Worm (Caenorhabditis elegans) whole organism, young adult: ENCODE data around the gene W04E12.3.
"Not testable (repeated sequence)": the region's sequence is repeated elsewhere in the genome, so short reads cannot be mapped to it uniquely, and the experiment has no call there.

Source experiments
- B0336.3 ChIP-seq: fragments of 200-800 bp; sonication (Bioruptor generic); IDR thresholded peaks from 2 replicates; pipeline ENCODE4 v1.3.6; 2022; ENCODE audit warnings: missing genetic modification characterization, missing compliant biosample characterization
- D2030.7 ChIP-seq: fragments of 200-800 bp; sonication (Bioruptor generic); IDR thresholded peaks from 2 replicates; pipeline ENCODE4 v1.3.6; 2022; ENCODE audit warnings: missing genetic modification reagents, missing genetic modification characterization, missing compliant biosample characterization
- F33H1.4 ChIP-seq: fragments of 200-800 bp; sonication (Bioruptor generic); IDR thresholded peaks from 2 replicates; pipeline ENCODE4 v1.3.6; 2022; ENCODE audit warnings: missing genetic modification reagents, missing genetic modification characterization, missing compliant biosample characterization
- F49E8.2 ChIP-seq: sonication (generic microtip); optimal IDR thresholded peaks from 3 replicates; lab custom pipeline; 2017; ENCODE audit warnings: missing genetic modification characterization, mild to moderate bottlenecking, missing compliant biosample characterization, antibody characterized with exemption, moderate library complexity; ENCODE audit not compliant: insufficient read depth
- F57A8.1 ChIP-seq: fragments of 200-800 bp; sonication (Bioruptor generic); optimal IDR thresholded peaks from 2 replicates; lab custom pipeline; 2018; ENCODE audit warnings: mild to moderate bottlenecking, missing genetic modification characterization, moderate library complexity, missing compliant biosample characterization
- Y56A3A.18 ChIP-seq: fragments of 200-800 bp; sonication (Bioruptor generic); IDR thresholded peaks from 2 replicates; pipeline ENCODE4 v1.3.6; 2022; ENCODE audit warnings: missing genetic modification reagents, missing genetic modification characterization, missing compliant biosample characterization
- aptf-3 ChIP-seq: fragments of 200-800 bp; sonication (Bioruptor generic); IDR thresholded peaks from 2 replicates; pipeline ENCODE4 v1.3.6; 2022; ENCODE audit warnings: missing genetic modification characterization, missing compliant biosample characterization
- bed-2 ChIP-seq: fragments of 200-800 bp; sonication (Bioruptor generic); IDR thresholded peaks from 2 replicates; pipeline ENCODE4 v1.3.6; 2022; ENCODE audit warnings: missing genetic modification reagents, missing genetic modification characterization, missing compliant biosample characterization
- cebp-2 ChIP-seq: fragments of 200-800 bp; sonication (Bioruptor generic); IDR thresholded peaks from 2 replicates; pipeline ENCODE4 v1.3.6; 2022; ENCODE audit warnings: missing genetic modification characterization, missing compliant biosample characterization
- ceh-40 ChIP-seq: fragments of 200-800 bp; sonication (Bioruptor generic); IDR thresholded peaks from 2 replicates; pipeline ENCODE4 v1.3.6; 2022; ENCODE audit warnings: missing genetic modification characterization, missing compliant biosample characterization
- dpff-1 ChIP-seq: sonication (generic microtip); optimal IDR thresholded peaks from 2 replicates; lab custom pipeline; 2017; ENCODE audit warnings: mild to moderate bottlenecking, missing genetic modification characterization, missing compliant biosample characterization
- dpl-1 ChIP-seq: fragments of 150-350 bp; optimal IDR thresholded peaks from 2 replicates; lab custom pipeline; 2014; ENCODE audit warnings: missing biosample characterization, missing genetic modification reagents, missing genetic modification characterization
- egrh-3 ChIP-seq: fragments of 200-800 bp; sonication (Bioruptor generic); IDR thresholded peaks from 2 replicates; pipeline ENCODE4 v1.3.6; 2022; ENCODE audit warnings: missing genetic modification reagents, missing genetic modification characterization, missing compliant biosample characterization
- hsf-1 ChIP-seq: fragments of 200-800 bp; sonication (Bioruptor generic); IDR thresholded peaks from 2 replicates; pipeline ENCODE4 v1.3.6; 2022; ENCODE audit warnings: missing genetic modification reagents, missing genetic modification characterization, missing compliant biosample characterization
- lin-40 ChIP-seq: sonication (generic microtip); optimal IDR thresholded peaks from 2 replicates; lab custom pipeline; 2016; ENCODE audit warnings: missing genetic modification characterization, mild to moderate bottlenecking, missing compliant biosample characterization, missing genotype, missing genetic modification reagents
- lin-54 ChIP-seq: fragments of 200-800 bp; sonication (Bioruptor generic); optimal IDR thresholded peaks from 2 replicates; lab custom pipeline; 2018; ENCODE audit warnings: mild to moderate bottlenecking, missing genetic modification characterization, missing compliant biosample characterization
- madf-3 ChIP-seq: fragments of 200-800 bp; sonication (Bioruptor generic); IDR thresholded peaks from 2 replicates; pipeline ENCODE4 v1.3.6; 2022; ENCODE audit warnings: missing genetic modification reagents, missing genetic modification characterization, missing compliant biosample characterization
- nfyb-1 ChIP-seq: fragments of 200-800 bp; sonication (Bioruptor generic); IDR thresholded peaks from 2 replicates; pipeline ENCODE4 v1.3.6; 2022; ENCODE audit warnings: missing genetic modification reagents, missing genetic modification characterization, missing compliant biosample characterization
- nhr-27 ChIP-seq: fragments of 200-800 bp; sonication (Bioruptor generic); optimal IDR thresholded peaks from 2 replicates; lab custom pipeline; 2018; ENCODE audit warnings: mild to moderate bottlenecking, missing genetic modification characterization, moderate library complexity, missing compliant biosample characterization
- nhr-80 ChIP-seq: sonication (generic microtip); optimal IDR thresholded peaks from 2 replicates; lab custom pipeline; 2016; ENCODE audit warnings: missing genetic modification characterization, missing compliant biosample characterization
- pha-4 ChIP-seq: fragments of 150-350 bp; sonication (generic microtip); optimal IDR thresholded peaks from 2 replicates; lab custom pipeline; 2014; ENCODE audit warnings: missing biosample characterization, missing genetic modification reagents, missing genetic modification characterization
- rec-8 ChIP-seq, 2 experiments: sonication (generic microtip); optimal IDR thresholded peaks; 2 replicates each; lab custom pipeline; 2016; ENCODE audit warnings: mild to moderate bottlenecking in 2 of 2, missing genetic modification characterization in 2 of 2, missing genetic modification reagents in 2 of 2, missing genotype in 2 of 2, missing biosample characterization in 1 of 2, missing compliant biosample characterization in 1 of 2, moderate library complexity in 1 of 2
- repo-1 ChIP-seq: sonication (generic microtip); optimal IDR thresholded peaks from 2 replicates; lab custom pipeline; 2017; ENCODE audit warnings: mild to moderate bottlenecking, missing genetic modification characterization, missing compliant biosample characterization
- snpc-3.4 ChIP-seq: sonication (generic microtip); optimal IDR thresholded peaks from 2 replicates; lab custom pipeline; 2017; ENCODE audit warnings: missing genetic modification characterization, mild to moderate bottlenecking, missing compliant biosample characterization, antibody characterized with exemption, moderate library complexity, missing genotype, missing genetic modification reagents
- sptf-2 ChIP-seq: fragments of 200-800 bp; sonication (Bioruptor generic); optimal IDR thresholded peaks from 2 replicates; lab custom pipeline; 2018; ENCODE audit warnings: mild to moderate bottlenecking, missing genetic modification characterization, missing compliant biosample characterization
- tlf-1 ChIP-seq: fragments of 200-800 bp; sonication (Bioruptor generic); optimal IDR thresholded peaks from 2 replicates; lab custom pipeline; 2018; ENCODE audit warnings: mild to moderate bottlenecking, missing genetic modification characterization, missing compliant biosample characterization
- unc-130 ChIP-seq: sonication (generic microtip); optimal IDR thresholded peaks from 2 replicates; lab custom pipeline; 2016; ENCODE audit warnings: missing genetic modification reagents, missing genetic modification characterization, missing compliant biosample characterization
- zfh-2 ChIP-seq: fragments of 200-800 bp; sonication (Bioruptor generic); conservative IDR thresholded peaks from 2 replicates; pipeline ENCODE4 v1.3.6; 2022; ENCODE audit warnings: missing genetic modification reagents, missing genetic modification characterization, missing compliant biosample characterization
- ztf-18 ChIP-seq: sonication (generic microtip); optimal IDR thresholded peaks from 2 replicates; lab custom pipeline; 2016; ENCODE audit warnings: missing genotype, mild to moderate bottlenecking, missing genetic modification characterization, missing compliant biosample characterization
- ztf-3 ChIP-seq: fragments of 200-800 bp; sonication (Bioruptor generic); optimal IDR thresholded peaks from 2 replicates; lab custom pipeline; 2018; ENCODE audit warnings: mild to moderate bottlenecking, missing genetic modification characterization, missing compliant biosample characterization

The W04E12.3 gene

DNA sequence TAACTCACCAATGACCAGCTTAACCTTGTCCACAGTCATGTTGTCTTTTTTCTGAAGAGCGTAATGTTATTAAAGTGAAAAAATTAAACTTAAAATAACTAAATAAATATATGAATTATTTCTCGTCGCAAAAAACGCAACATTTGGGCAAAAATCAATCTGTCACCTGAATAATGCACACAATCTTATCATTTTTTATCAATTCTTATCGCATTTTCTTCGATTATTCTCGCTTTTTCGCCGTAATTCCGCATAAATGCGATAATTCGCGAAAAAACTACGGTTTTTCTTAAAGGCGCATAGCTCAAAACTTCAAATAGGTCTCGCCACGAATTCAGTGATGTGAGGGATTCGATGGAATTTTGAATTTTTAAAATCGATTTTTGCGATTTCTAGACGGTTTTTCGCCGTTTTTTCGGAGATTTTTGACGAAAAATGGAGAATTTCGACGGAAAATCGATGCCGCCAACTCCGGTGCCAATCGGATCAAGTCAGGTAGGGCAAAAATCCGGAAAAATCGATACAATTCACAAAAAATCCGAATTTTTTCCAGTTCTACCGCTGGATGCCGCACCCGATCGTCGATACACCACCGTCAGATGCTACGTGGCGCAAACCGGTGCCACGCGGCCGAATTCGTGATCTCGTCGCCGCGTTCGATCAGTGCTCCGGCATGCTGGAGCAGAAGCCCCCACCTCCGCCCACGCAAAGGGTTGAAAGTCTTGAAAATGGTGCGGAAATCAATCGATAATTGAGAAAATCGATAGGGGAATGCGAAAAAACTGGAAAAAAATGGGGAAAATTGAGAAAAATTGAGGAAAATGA is 44.2 kb upstream of the W04E12.3 start, which contains the start of the genes Y43F8C.13 and ani-3 (continued):
- TF ChIP-seq repo-1 (tag; lab: Kevin White, UChicago) (no peak), ztf-18 (no peak), lin-54 (GFP tag; lab: Kevin White, UChicago) (peak; percentile 9), Y56A3A.18 (GFP tag; lab: Robert Waterston, UW) (no peak), snpc-3.4 (tag; lab: Kevin White, UChicago) (no peak), tlf-1 (GFP tag; lab: Kevin White, UChicago) (no peak), B0336.3 (peak; percentile 38; the same call in 1 of the 2 replicates), F49E8.2 (no peak), egrh-3 (GFP tag; lab: Robert Waterston, UW) (peak; percentile 28; the same call in 1 of the 2 replicates), F33H1.4 (peak; percentile 87), nhr-27 (no peak)

ce11 chrV:19708849-19709248 is 32.9 kb upstream of the W04E12.3 start, which contains the start of gene srv-3:
srv-3 (minus strand) TSS chrV:19708949.
- TF ChIP-seq zfh-2 (GFP tag; lab: Robert Waterston, UW): no peak
- no peak for TF ChIP-seq lin-54 (GFP tag; lab: Kevin White, UChicago)

DNA sequence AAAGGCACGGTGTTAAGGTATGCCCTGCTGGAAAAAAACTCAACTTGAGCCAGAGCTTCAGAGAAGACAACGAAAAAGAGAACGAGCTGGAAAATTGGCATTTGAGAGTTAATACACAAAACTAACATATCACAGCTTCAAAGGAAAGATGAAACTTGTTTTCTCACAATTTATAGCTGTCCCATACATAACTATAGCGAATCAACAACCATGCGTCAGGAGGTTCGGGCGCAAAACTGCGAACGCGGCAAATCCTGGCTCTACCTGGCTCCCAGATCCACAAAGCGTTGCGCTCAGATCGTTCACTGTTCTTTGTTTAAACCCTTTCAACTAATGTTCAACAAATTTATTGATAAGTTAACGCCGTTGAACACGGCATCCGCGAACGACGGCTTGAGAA is 31.2 kb upstream of the W04E12.3 start, which contains the start of gene Y43F8C.15:
Gene Y43F8C.15, minus strand, starts transcription at position 101 of the 400 bp plus-strand sequence.
- TF ChIP-seq sptf-2 (GFP tag; lab: Kevin White, UChicago); aptf-3 (GFP tag; lab: Robert Waterston, UW); snpc-3.4 (tag; lab: Kevin White, UChicago): not testable (repeated sequence)

ce11 chrV:19711646-19712045 is 30.1 kb upstream of the W04E12.3 start, which contains the start of gene Y43F8C.23:
Y43F8C.23 (minus strand) TSS chrV:19711746.
- not testable (repeated sequence) for TF ChIP-seq rec-8 (tag; optimal IDR thresholded peaks at IDR 0.05; lab: Kevin White, UChicago); bed-2 (GFP tag; lab: Robert Waterston, UW); dpff-1 (tag; lab: Kevin White, UChicago)

ce11 chrV:19715419-19715818 is 26.3 kb upstream of the W04E12.3 start, which contains the start of gene Y43F8C.16:
Y43F8C.16 (minus strand) TSS chrV:19715519.
- TF ChIP-seq madf-3 (GFP tag; lab: Robert Waterston, UW) (no peak), nhr-80 (tag; lab: Kevin White, UChicago) (no peak), D2030.7 (GFP tag; lab: Robert Waterston, UW) (no peak), F57A8.1 (GFP tag; lab: Kevin White, UChicago) (no peak), ceh-40 (GFP tag; lab: Robert Waterston, UW) (no peak), repo-1 (tag; lab: Kevin White, UChicago) (no peak), lin-40 (tag; lab: Kevin White, UChicago) (no peak), dpl-1 (GFP tag; lab: Kevin White, UChicago) (no peak), nfyb-1 (GFP tag; lab: Robert Waterston, UW) (no peak), hsf-1 (GFP tag; lab: Robert Waterston, UW) (no peak), ztf-3 (GFP tag; lab: Kevin White, UChicago) (no peak)

- TF ChIP-seq unc-130 (GFP tag; lab: Kevin White, UChicago) (no peak), cebp-2 (GFP tag; lab: Robert Waterston, UW) (0 out of 2 replicates have a peak, but pooled peaks have one; percentile 43), pha-4 (tag; lab: Kevin White, UChicago) (no peak)
Measured at ce11 chrV:19715847-19716246, 25.9 kb upstream of the W04E12.3 start, which contains the start of gene Y43F8C.17. Y43F8C.17 (plus strand) TSS chrV:19716147.
